Fruit fly (Drosophila melanogaster) S2 (cell line): Measurements from ENCODE around the gene CG43329.

Source experiments
- CG8478 ChIP-seq: fragments of >200 bp; optimal IDR thresholded peaks from 2 replicates; lab custom pipeline; 2018
- CTCF ChIP-seq, 2 experiments: fragments of >200 bp; optimal IDR thresholded peaks; 2 replicates each; lab custom pipeline; 2018

dm6 chr3L:22501300-22501699, 3.7 kb downstream of the CG43329 start, which contains the start of gene CG43312:
- no peak for TF ChIP-seq CTCF (optimal IDR thresholded peaks at IDR 0.05; lab: Kevin White, UChicago)
- TF ChIP-seq CG8478 (lab: Kevin White, UChicago): no peak
